Fruit fly (Drosophila melanogaster) whole organism, pupa: ENCODE measurements around the gene ND-B18.

Experiments used
- CG10348 ChIP-seq: fragments of 200-800 bp; sonication (Bioruptor generic); IDR thresholded peaks from 2 replicates; pipeline ENCODE4 v1.3.6; 2022; ENCODE audit warnings: missing biosample characterization, missing genetic modification characterization
- CG12605 ChIP-seq: fragments of 200-800 bp; sonication (Bioruptor generic); IDR thresholded peaks from 2 replicates; pipeline ENCODE4 v1.3.6; 2022; ENCODE audit warnings: missing biosample characterization, missing genetic modification characterization
- CG13204 ChIP-seq: fragments of 200-800 bp; sonication (Bioruptor generic); optimal IDR thresholded peaks from 2 replicates; lab custom pipeline; 2018; ENCODE audit warnings: missing biosample characterization, mild to moderate bottlenecking, missing genetic modification characterization, moderate library complexity
- CG14655 ChIP-seq: fragments of 200-800 bp; sonication (Bioruptor generic); optimal IDR thresholded peaks from 3 replicates; lab custom pipeline; 2017; ENCODE audit warnings: mild to moderate bottlenecking, missing biosample characterization, missing genetic modification reagents, missing genetic modification characterization
- CG15710 ChIP-seq: fragments of 200-800 bp; sonication (Bioruptor generic); optimal IDR thresholded peaks from 2 replicates; lab custom pipeline; 2018; ENCODE audit warnings: missing biosample characterization, mild to moderate bottlenecking, missing genetic modification characterization, moderate library complexity
- CG17806 ChIP-seq: fragments of 200-800 bp; sonication (Bioruptor generic); optimal IDR thresholded peaks from 2 replicates; lab custom pipeline; 2018; ENCODE audit warnings: missing biosample characterization, mild to moderate bottlenecking, missing genetic modification characterization, moderate library complexity
- CG32121 ChIP-seq: fragments of 200-800 bp; sonication (Bioruptor generic); IDR thresholded peaks from 2 replicates; pipeline ENCODE4 v1.3.6; 2022; ENCODE audit warnings: missing biosample characterization, missing genetic modification characterization
- CG34367 ChIP-seq: fragments of 200-800 bp; sonication (Bioruptor generic); optimal IDR thresholded peaks from 2 replicates; lab custom pipeline; 2018; ENCODE audit warnings: missing biosample characterization, mild to moderate bottlenecking, missing genetic modification characterization
- CG4496 ChIP-seq: fragments of 200-800 bp; sonication (Bioruptor generic); IDR thresholded peaks from 3 replicates; pipeline ENCODE4 v1.3.6; 2022; ENCODE audit warnings: missing biosample characterization, missing genetic modification characterization
- CG8159 ChIP-seq: fragments of 200-800 bp; sonication (Bioruptor generic); optimal IDR thresholded peaks from 3 replicates; lab custom pipeline; 2018; ENCODE audit warnings: missing biosample characterization, mild to moderate bottlenecking, missing genetic modification characterization, moderate library complexity
- CG8301 ChIP-seq: fragments of 200-800 bp; sonication (Bioruptor generic); optimal IDR thresholded peaks from 2 replicates; lab custom pipeline; 2018; ENCODE audit warnings: missing biosample characterization, mild to moderate bottlenecking, missing genetic modification characterization
- CG9948 ChIP-seq: fragments of 200-800 bp; sonication (Bioruptor generic); optimal IDR thresholded peaks from 2 replicates; lab custom pipeline; 2018; ENCODE audit warnings: missing biosample characterization, mild to moderate bottlenecking, missing genetic modification characterization, moderate library complexity
- D1 ChIP-seq: fragments of 200-800 bp; sonication (Bioruptor generic); optimal IDR thresholded peaks from 2 replicates; lab custom pipeline; 2018; ENCODE audit warnings: missing biosample characterization, mild to moderate bottlenecking, missing genetic modification characterization, moderate library complexity
- EcR ChIP-seq: fragments of 200-800 bp; sonication (Bioruptor generic); optimal IDR thresholded peaks from 3 replicates; lab custom pipeline; 2019; ENCODE audit warnings: missing biosample characterization, missing genetic modification characterization, mild to moderate bottlenecking, moderate library complexity, missing genetic modification reagents
- Ets98B ChIP-seq: fragments of 200-800 bp; sonication (Bioruptor generic); IDR thresholded peaks from 2 replicates; pipeline ENCODE4 v1.3.6; 2022; ENCODE audit warnings: missing biosample characterization, missing genetic modification characterization
- Pif1A ChIP-seq: fragments of 200-800 bp; sonication (Bioruptor generic); optimal IDR thresholded peaks from 3 replicates; lab custom pipeline; 2016; ENCODE audit warnings: missing biosample characterization, missing genetic modification characterization
- Pif1B ChIP-seq: fragments of 200-800 bp; sonication (Bioruptor generic); optimal IDR thresholded peaks from 3 replicates; lab custom pipeline; 2016; ENCODE audit warnings: missing biosample characterization, missing genetic modification characterization
- Snoo ChIP-seq: fragments of 200-800 bp; sonication (Bioruptor generic); optimal IDR thresholded peaks from 3 replicates; lab custom pipeline; 2017; ENCODE audit warnings: missing biosample characterization, mild to moderate bottlenecking, missing genetic modification characterization, inconsistent platforms
- fd96Ca ChIP-seq: fragments of 200-800 bp; sonication (Bioruptor generic); IDR thresholded peaks from 3 replicates; pipeline ENCODE4 v1.3.6; 2022; ENCODE audit warnings: missing biosample characterization, missing genetic modification characterization
- gl ChIP-seq: fragments of 200-800 bp; sonication (Bioruptor generic); optimal IDR thresholded peaks from 2 replicates; lab custom pipeline; 2018; ENCODE audit warnings: missing biosample characterization, mild to moderate bottlenecking, missing genetic modification characterization
- rn ChIP-seq: fragments of 200-800 bp; sonication (Bioruptor generic); IDR thresholded peaks from 2 replicates; pipeline ENCODE4 v1.3.6; 2022; ENCODE audit warnings: missing biosample characterization, missing genetic modification characterization

The ND-B18 gene

DNA sequence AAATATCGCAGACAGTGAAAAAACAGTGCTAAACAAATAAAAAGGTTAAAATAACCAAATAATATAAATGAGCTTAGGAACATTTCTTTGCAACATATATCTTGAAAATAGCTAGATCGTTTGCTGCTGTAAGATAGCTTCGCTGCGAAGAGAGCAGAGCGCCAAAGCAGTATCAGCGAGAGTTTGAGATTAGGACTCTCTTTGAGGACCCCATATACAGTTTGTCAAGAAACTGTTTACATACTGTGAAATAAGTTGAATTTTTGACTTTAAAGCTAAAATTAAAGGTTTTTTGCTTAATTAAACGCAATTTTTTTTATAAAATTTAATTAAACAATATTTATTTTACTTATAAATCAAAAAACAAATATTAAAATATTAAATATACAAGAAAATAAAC, 13.1 kb downstream of the ND-B18 start:
- TF ChIP-seq Snoo (no peak), CG12605 (GFP tag; lab: Robert Waterston, UW) (no peak), Pif1B (GFP tag; lab: Kevin White, UChicago) (no peak), Pif1A (no peak), CG10348 (GFP tag; lab: Robert Waterston, UW) (no peak), CG8159 (tag; lab: Kevin White, UChicago) (no peak), Ets98B (GFP tag; lab: Robert Waterston, UW) (no peak), CG15710 (tag; lab: Kevin White, UChicago) (no peak), CG34367 (tag; lab: Kevin White, UChicago) (no peak), D1 (tag; lab: Kevin White, UChicago) (no peak), CG9948 (tag; lab: Kevin White, UChicago) (no peak), fd96Ca (GFP tag; lab: Robert Waterston, UW) (no peak), CG13204 (GFP tag; lab: Kevin White, UChicago) (no peak), CG32121 (GFP tag; lab: Robert Waterston, UW) (no peak), CG17806 (no peak), EcR (GFP tag; lab: Kevin White, UChicago) (no peak), CG8301 (tag; lab: Kevin White, UChicago) (no peak), rn (GFP tag; lab: Robert Waterston, UW) (no peak)
- TF ChIP-seq, all 21 proteins: peak for 0

DNA sequence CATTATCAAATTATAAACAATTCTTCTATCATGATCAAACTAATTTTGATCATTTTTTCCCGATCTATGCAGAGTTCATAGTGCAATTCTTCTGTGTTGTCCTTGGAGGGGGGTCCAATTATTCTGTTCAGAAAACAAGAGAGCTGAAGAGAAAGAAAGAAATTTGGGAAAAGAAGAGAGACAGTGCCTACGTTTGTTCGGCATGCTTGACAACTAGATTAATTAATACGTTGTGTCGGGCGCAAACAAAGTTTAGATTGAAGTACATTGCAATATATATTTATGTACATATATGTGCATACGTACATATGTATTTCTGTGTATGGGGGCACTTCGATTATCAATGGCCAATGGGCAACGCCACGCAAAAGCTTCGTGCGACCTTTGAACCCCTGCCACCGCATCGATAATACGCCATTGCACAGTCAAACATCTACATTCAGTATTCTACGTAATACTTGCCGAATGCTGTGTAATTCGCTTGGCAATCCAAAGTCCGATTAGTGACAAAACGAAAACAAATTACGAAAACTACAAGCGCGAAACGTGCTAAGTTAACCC, 14.1 kb downstream of the ND-B18 start:
- peak; percentile 26; the same call in 1 of the 2 replicates for TF ChIP-seq Ets98B (GFP tag; lab: Robert Waterston, UW)
- peak; percentile 26; the same call in 1 of the 2 replicates for TF ChIP-seq CG12605 (GFP tag; lab: Robert Waterston, UW)
- TF ChIP-seq fd96Ca (GFP tag; lab: Robert Waterston, UW) = no peak
- TF ChIP-seq CG17806 = no peak
- no peak for TF ChIP-seq rn (GFP tag; lab: Robert Waterston, UW)
- TF ChIP-seq CG8159 (tag; lab: Kevin White, UChicago) = no peak
- TF ChIP-seq CG8301 (tag; lab: Kevin White, UChicago) = no peak
- TF ChIP-seq gl (tag; lab: Kevin White, UChicago) = peak; percentile 29
- TF ChIP-seq, all 21 proteins: peak for 3

DNA sequence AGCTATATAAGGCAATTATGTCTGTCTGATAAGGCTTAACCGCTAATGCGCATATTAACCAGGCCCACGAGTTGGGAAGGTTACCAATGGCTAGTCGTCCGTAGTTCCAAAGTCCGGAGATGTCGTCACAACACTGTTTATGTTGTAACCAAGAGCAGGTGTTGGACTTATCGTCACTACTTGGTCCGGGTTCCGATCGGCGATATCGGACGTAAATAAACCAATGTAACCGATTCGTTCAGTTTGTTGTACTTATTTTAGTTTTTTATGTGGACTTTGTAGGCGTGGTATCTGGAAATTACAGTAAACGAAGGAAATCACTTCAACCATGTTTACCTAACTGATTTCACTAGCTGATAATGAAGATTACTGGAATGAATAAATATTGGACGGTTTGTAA, 14.9 kb downstream of the ND-B18 start:
- peak; percentile 12; the same call in 1 of the 2 replicates for TF ChIP-seq CG12605 (GFP tag; lab: Robert Waterston, UW)
- TF ChIP-seq gl (tag; lab: Kevin White, UChicago) = peak; percentile 46
- TF ChIP-seq CG8159 (tag; lab: Kevin White, UChicago) = peak; percentile 11
- TF ChIP-seq CG4496 (GFP tag; lab: Robert Waterston, UW) = no peak
- TF ChIP-seq Pif1A = no peak

DNA sequence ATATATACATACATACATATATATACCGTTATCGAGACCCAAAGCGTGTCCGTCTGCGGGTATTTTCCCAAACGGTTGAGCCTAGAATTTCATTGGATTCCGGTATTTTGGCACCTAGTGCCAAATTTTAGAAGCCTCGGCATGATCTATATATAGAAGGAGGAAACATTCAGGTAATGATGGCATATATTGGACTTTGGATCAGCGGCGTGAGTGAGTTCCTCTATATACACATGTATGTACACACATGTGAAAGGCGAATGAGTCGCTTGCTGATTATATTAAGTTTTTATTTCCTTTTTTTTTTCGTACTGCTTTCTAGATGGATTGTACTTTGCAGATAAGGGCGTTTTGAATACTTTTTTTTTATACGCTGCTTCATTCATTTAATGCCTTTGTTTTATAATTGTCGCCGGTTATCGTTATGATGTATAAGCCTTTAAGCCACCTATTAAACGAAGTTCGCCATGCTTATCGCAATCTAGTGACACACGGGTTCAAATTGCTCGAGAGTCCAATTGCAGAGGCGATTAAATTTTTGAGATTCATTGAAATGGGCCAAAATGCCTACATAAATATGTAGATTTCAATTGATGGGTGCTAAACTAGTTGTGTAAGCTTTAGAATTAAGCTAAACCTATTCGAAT, 15.8 kb downstream of the ND-B18 start:
- TF ChIP-seq CG17806 (no peak), Ets98B (GFP tag; lab: Robert Waterston, UW) (0 out of 2 replicates have a peak, but pooled peaks have one; percentile 9), CG4496 (GFP tag; lab: Robert Waterston, UW) (no peak), CG10348 (GFP tag; lab: Robert Waterston, UW) (no peak), CG9948 (tag; lab: Kevin White, UChicago) (no peak), CG13204 (GFP tag; lab: Kevin White, UChicago) (peak; percentile 51), CG34367 (tag; lab: Kevin White, UChicago) (no peak), Snoo (peak; percentile 31), CG32121 (GFP tag; lab: Robert Waterston, UW) (no peak), Pif1A (peak; percentile 18), CG8159 (tag; lab: Kevin White, UChicago) (no peak), CG14655 (peak; percentile 48), fd96Ca (GFP tag; lab: Robert Waterston, UW) (no peak), gl (tag; lab: Kevin White, UChicago) (peak; percentile 57), Pif1B (GFP tag; lab: Kevin White, UChicago) (peak; percentile 40), CG8301 (tag; lab: Kevin White, UChicago) (no peak), rn (GFP tag; lab: Robert Waterston, UW) (no peak), D1 (tag; lab: Kevin White, UChicago) (no peak), EcR (GFP tag; lab: Kevin White, UChicago) (no peak), CG12605 (GFP tag; lab: Robert Waterston, UW) (no peak), CG15710 (tag; lab: Kevin White, UChicago) (no peak)

DNA sequence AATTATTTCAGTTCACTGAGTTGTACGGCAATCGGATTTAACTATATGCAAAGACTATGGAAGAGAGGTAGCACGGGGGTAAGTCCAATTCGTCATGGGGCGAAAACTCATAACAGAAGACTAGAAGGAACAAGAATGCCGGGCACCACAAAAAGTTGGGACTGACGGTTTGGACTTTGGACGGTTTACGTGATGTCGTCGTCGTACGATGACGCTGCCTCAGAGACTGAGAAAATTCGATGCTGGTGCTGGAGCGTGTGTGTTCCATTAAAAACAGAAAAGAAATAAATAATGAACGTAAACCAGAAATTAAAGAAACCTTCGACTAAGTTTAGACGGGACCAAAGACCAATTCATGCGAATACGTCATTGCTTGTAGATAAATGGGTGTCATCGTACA, 16.4 kb downstream of the ND-B18 start:
- TF ChIP-seq CG14655 = no peak
- TF ChIP-seq CG12605 (GFP tag; lab: Robert Waterston, UW) = peak; percentile 62
- peak; percentile 50; the same call in 2 of the 3 replicates for TF ChIP-seq CG4496 (GFP tag; lab: Robert Waterston, UW)
- TF ChIP-seq Snoo = no peak
- peak; percentile 24 for TF ChIP-seq CG15710 (tag; lab: Kevin White, UChicago)
- TF ChIP-seq CG17806 = no peak
- peak; percentile 67 for TF ChIP-seq CG13204 (GFP tag; lab: Kevin White, UChicago)
- peak; percentile 66 for TF ChIP-seq gl (tag; lab: Kevin White, UChicago)
- TF ChIP-seq Pif1B (GFP tag; lab: Kevin White, UChicago) = peak; percentile 25
- peak; percentile 26 for TF ChIP-seq CG34367 (tag; lab: Kevin White, UChicago)
- no peak for TF ChIP-seq CG8159 (tag; lab: Kevin White, UChicago)
- no peak for TF ChIP-seq D1 (tag; lab: Kevin White, UChicago)
- no peak for TF ChIP-seq fd96Ca (GFP tag; lab: Robert Waterston, UW)
- TF ChIP-seq CG8301 (tag; lab: Kevin White, UChicago) = peak; percentile 14
- no peak for TF ChIP-seq CG32121 (GFP tag; lab: Robert Waterston, UW)
- TF ChIP-seq Pif1A = peak; percentile 13
- TF ChIP-seq, all 21 proteins: peak for 9
